Fruit fly (Drosophila melanogaster): ENCODE results near the gene CG9577.

dm6 chrX:20139493-20139892 lies 27.0 kb upstream of the CG9577 start, which contains the start of gene CG42583:
- TF ChIP-seq psq (optimal IDR thresholded peaks at IDR 0.05): no peak
- TF ChIP-seq h (optimal IDR thresholded peaks at IDR 0.05): no peak
- no peak for TF ChIP-seq insv (optimal IDR thresholded peaks at IDR 0.05)
- TF ChIP-seq Sin3A (optimal IDR thresholded peaks at IDR 0.05): no peak
- no peak for TF ChIP-seq ttk (optimal IDR thresholded peaks at IDR 0.05)

Measured in Kc167 (cell line).